Worm (Caenorhabditis elegans) whole organism, midembryonic: ENCODE data around the gene fbxb-74.
A peak's percentile ranks its signal among the peaks of the same experiment; 100 is the strongest.

Experiments used
- T22C8.4 ChIP-seq: fragments of 200-800 bp; sonication (Bioruptor generic); IDR thresholded peaks from 2 replicates; pipeline ENCODE4 v1.3.6; 2022; ENCODE audit warnings: missing genetic modification characterization, missing compliant biosample characterization
- cog-1 ChIP-seq: sonication (generic microtip); optimal IDR thresholded peaks from 2 replicates; lab custom pipeline; 2016; ENCODE audit warnings: missing genetic modification characterization, missing compliant biosample characterization
- flt-1 ChIP-seq: fragments of 200-800 bp; sonication (Bioruptor generic); IDR thresholded peaks from 2 replicates; pipeline ENCODE4 v1.3.6; 2022; ENCODE audit warnings: missing genetic modification characterization, missing compliant biosample characterization
- klf-2 ChIP-seq: fragments of 200-800 bp; sonication (Bioruptor generic); conservative IDR thresholded peaks from 2 replicates; pipeline ENCODE4 v1.3.6; 2022; ENCODE audit warnings: missing genetic modification reagents, missing genetic modification characterization, missing compliant biosample characterization
- med-1 ChIP-seq: sonication (generic microtip); optimal IDR thresholded peaks from 2 replicates; lab custom pipeline; 2017; ENCODE audit warnings: missing genetic modification characterization, mild to moderate bottlenecking, missing compliant biosample characterization, antibody characterized with exemption, missing genetic modification reagents; ENCODE audit not compliant: insufficient read depth
- ref-1 ChIP-seq: fragments of 200-800 bp; sonication (Bioruptor generic); conservative IDR thresholded peaks from 2 replicates; pipeline ENCODE4 v1.3.6; 2022; ENCODE audit warnings: missing genetic modification reagents, missing genetic modification characterization, missing compliant biosample characterization
- tab-1 ChIP-seq: fragments of 200-800 bp; sonication (Bioruptor generic); IDR thresholded peaks from 2 replicates; pipeline ENCODE4 v1.3.6; 2022; ENCODE audit warnings: missing genetic modification characterization, missing compliant biosample characterization
- ztf-23 ChIP-seq: fragments of 200-800 bp; sonication (Bioruptor generic); IDR thresholded peaks from 2 replicates; pipeline ENCODE4 v1.3.6; 2022; ENCODE audit warnings: missing genetic modification reagents, missing genetic modification characterization, missing compliant biosample characterization
- ztf-29 ChIP-seq: fragments of 200-800 bp; sonication (Bioruptor generic); IDR thresholded peaks from 2 replicates; pipeline ENCODE4 v1.3.6; 2022; ENCODE audit warnings: missing genetic modification reagents, missing genetic modification characterization, missing compliant biosample characterization

Gene fbxb-74

ce11 chrIV:4411948-4412335 lies 27.1 kb downstream of the fbxb-74 start:
- no peak for TF ChIP-seq ztf-23 (GFP tag; lab: Robert Waterston, UW)
- TF ChIP-seq flt-1 (GFP tag; lab: Robert Waterston, UW) = no peak
- no peak for TF ChIP-seq ztf-29 (GFP tag; lab: Robert Waterston, UW)
- TF ChIP-seq T22C8.4 (GFP tag; lab: Robert Waterston, UW) = no peak
- no peak for TF ChIP-seq ref-1
- TF ChIP-seq klf-2 (GFP tag; lab: Robert Waterston, UW) = no peak
- TF ChIP-seq med-1 = no peak
- TF ChIP-seq tab-1 (GFP tag; lab: Robert Waterston, UW) = no peak
- TF ChIP-seq cog-1 = no peak

- no peak for TF ChIP-seq ref-1
- TF ChIP-seq T22C8.4 (GFP tag; lab: Robert Waterston, UW) = no peak
- no peak for TF ChIP-seq med-1
- TF ChIP-seq cog-1 = no peak
- no peak for TF ChIP-seq ztf-23 (GFP tag; lab: Robert Waterston, UW)
- no peak for TF ChIP-seq tab-1 (GFP tag; lab: Robert Waterston, UW)
- TF ChIP-seq flt-1 (GFP tag; lab: Robert Waterston, UW) = no peak
- no peak for TF ChIP-seq ztf-29 (GFP tag; lab: Robert Waterston, UW)
- TF ChIP-seq klf-2 (GFP tag; lab: Robert Waterston, UW) = no peak
Measured at ce11 chrIV:4411311-4411947, 27.7 kb downstream of the fbxb-74 start.

- TF ChIP-seq tab-1 (GFP tag; lab: Robert Waterston, UW) (no peak), med-1 (no peak), ztf-29 (GFP tag; lab: Robert Waterston, UW) (no peak), ref-1 (no peak), cog-1 (no peak), klf-2 (GFP tag; lab: Robert Waterston, UW) (no peak), flt-1 (GFP tag; lab: Robert Waterston, UW) (no peak), ztf-23 (GFP tag; lab: Robert Waterston, UW) (no peak), T22C8.4 (GFP tag; lab: Robert Waterston, UW) (no peak)
Measured at ce11 chrIV:4410526-4410925, 28.6 kb downstream of the fbxb-74 start.

- TF ChIP-seq cog-1 (no peak), ztf-23 (GFP tag; lab: Robert Waterston, UW) (no peak), T22C8.4 (GFP tag; lab: Robert Waterston, UW) (no peak), flt-1 (GFP tag; lab: Robert Waterston, UW) (no peak), klf-2 (GFP tag; lab: Robert Waterston, UW) (no peak), ztf-29 (GFP tag; lab: Robert Waterston, UW) (no peak), tab-1 (GFP tag; lab: Robert Waterston, UW) (no peak), med-1 (no peak), ref-1 (no peak)
Measured at ce11 chrIV:4408714-4409113, 30.4 kb downstream of the fbxb-74 start.

ce11 chrIV:4407055-4407461 lies 32.0 kb downstream of the fbxb-74 start:
- TF ChIP-seq ztf-23 (GFP tag; lab: Robert Waterston, UW) (peak; percentile 42; the same call in 1 of the 2 replicates), ztf-29 (GFP tag; lab: Robert Waterston, UW) (no peak)

ce11 chrIV:4406054-4406539 lies 33.0 kb downstream of the fbxb-74 start:
- no peak for TF ChIP-seq tab-1 (GFP tag; lab: Robert Waterston, UW)
- TF ChIP-seq flt-1 (GFP tag; lab: Robert Waterston, UW) = peak; percentile 42; the same call in 1 of the 2 replicates

- TF ChIP-seq tab-1 (GFP tag; lab: Robert Waterston, UW) (no peak), ztf-23 (GFP tag; lab: Robert Waterston, UW) (no peak), klf-2 (GFP tag; lab: Robert Waterston, UW) (no peak), flt-1 (GFP tag; lab: Robert Waterston, UW) (no peak), ref-1 (no peak), ztf-29 (GFP tag; lab: Robert Waterston, UW) (no peak), cog-1 (no peak), med-1 (no peak), T22C8.4 (GFP tag; lab: Robert Waterston, UW) (no peak)
Measured at ce11 chrIV:4405126-4405525, 34.0 kb downstream of the fbxb-74 start, which contains the start of gene Y24D9A.7. TSS of gene Y24D9A.7 (minus strand) at chrIV:4405171.

- no peak for TF ChIP-seq med-1
- no peak for TF ChIP-seq ztf-23 (GFP tag; lab: Robert Waterston, UW)
- TF ChIP-seq klf-2 (GFP tag; lab: Robert Waterston, UW) = no peak
- TF ChIP-seq cog-1 = no peak
- TF ChIP-seq ztf-29 (GFP tag; lab: Robert Waterston, UW) = no peak
- TF ChIP-seq flt-1 (GFP tag; lab: Robert Waterston, UW) = no peak
- TF ChIP-seq T22C8.4 (GFP tag; lab: Robert Waterston, UW) = no peak
- no peak for TF ChIP-seq tab-1 (GFP tag; lab: Robert Waterston, UW)
- no peak for TF ChIP-seq ref-1
Measured at ce11 chrIV:4403870-4404269, 35.2 kb downstream of the fbxb-74 start.

ce11 chrIV:4402413-4402812 lies 36.7 kb downstream of the fbxb-74 start:
- TF ChIP-seq ztf-23 (GFP tag; lab: Robert Waterston, UW) (no peak), tab-1 (GFP tag; lab: Robert Waterston, UW) (no peak), cog-1 (no peak)
